Comparison of ENCODE assay signal across 1 fruit fly cellular context in the genomic region with DNA sequence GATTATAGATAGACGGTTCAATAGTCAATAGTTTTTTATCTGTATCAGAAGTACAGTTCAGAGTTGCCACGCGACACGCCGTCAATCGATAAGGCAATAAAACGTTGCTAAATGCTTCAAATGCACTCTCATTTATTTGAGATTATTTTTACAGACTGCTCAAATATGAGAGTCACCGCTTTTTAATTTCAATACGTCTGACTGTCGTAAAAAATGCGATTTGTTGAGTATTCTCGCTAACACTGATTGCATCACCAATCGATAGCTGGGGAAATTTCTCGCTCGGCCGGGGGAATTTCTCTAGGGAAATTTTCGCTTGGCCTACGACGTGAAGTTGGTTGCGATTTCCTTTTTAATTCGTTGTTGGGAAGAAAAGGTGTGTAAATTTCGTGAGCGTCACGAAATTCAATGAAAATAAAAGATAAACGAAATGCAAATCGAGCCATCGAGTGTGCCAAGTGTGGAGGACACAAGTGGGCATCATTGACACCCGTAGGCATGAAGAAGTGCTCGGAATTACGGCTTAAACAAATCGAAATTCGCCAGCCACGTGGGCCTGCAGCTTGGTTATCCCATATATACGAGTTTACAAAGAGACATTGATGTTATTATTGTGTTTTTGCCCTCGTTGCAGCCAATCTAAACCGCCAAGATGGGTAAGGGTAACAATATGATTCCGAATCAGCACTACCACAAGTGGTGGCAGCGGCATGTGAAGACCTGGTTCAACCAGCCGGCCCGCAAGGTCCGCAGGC.
TF ChIP-seq lines count a peak whose summit lies in the region.

Dref (minus strand) TSS at position 247 of the 755 bp plus-strand sequence.
RpL13 (plus strand) TSS at position 331 of the 755 bp plus-strand sequence.

TF ChIP-seq in whole organism, embryonic, 481 proteins besides CTCF, POLR2A, EP300 and RAD21 (continued from another document and continues in another):
- TF ChIP-seq Dbx (GFP tag; IDR thresholded peaks at IDR 0.05; lab: Robert Waterston, UW) = peak; percentile 77
- no peak for TF ChIP-seq CG17568 (GFP tag; optimal IDR thresholded peaks at IDR 0.05; lab: Kevin White, UChicago)
- TF ChIP-seq ssp (GFP tag; IDR thresholded peaks at IDR 0.05; lab: Robert Waterston, UW) = peak; percentile 49; the same call in 1 of the 2 replicates
- peak; percentile 86 for TF ChIP-seq Hand (GFP tag; optimal IDR thresholded peaks at IDR 0.05; lab: Kevin White, UChicago)
- peak; percentile 90 for TF ChIP-seq CHES-1-like (GFP tag; optimal IDR thresholded peaks at IDR 0.05; lab: Kevin White, UChicago)
- TF ChIP-seq abd-A (tag; optimal IDR thresholded peaks at IDR 0.05; lab: Kevin White, UChicago) = no peak
- TF ChIP-seq CG11398 (GFP tag; optimal IDR thresholded peaks at IDR 0.05; lab: Kevin White, UChicago) = peak; percentile 89
- peak; percentile 66 for TF ChIP-seq disco-r (GFP tag; optimal IDR thresholded peaks at IDR 0.05; lab: Kevin White, UChicago)
- peak; percentile 40 for TF ChIP-seq fd96Cb (tag; optimal IDR thresholded peaks at IDR 0.05; lab: Kevin White, UChicago)
- TF ChIP-seq CG8359 (GFP tag; optimal IDR thresholded peaks at IDR 0.05; lab: Kevin White, UChicago; ENCODE audit: borderline replicate concordance) = peak; percentile 79
- TF ChIP-seq CG7745 (tag; optimal IDR thresholded peaks at IDR 0.05; lab: Kevin White, UChicago) = peak; percentile 81
- peak; percentile 72 for TF ChIP-seq Nf-YA (GFP tag; IDR thresholded peaks at IDR 0.05; lab: Robert Waterston, UW)
- TF ChIP-seq Gsc (GFP tag; IDR thresholded peaks at IDR 0.05; lab: Robert Waterston, UW) = no peak
- peak; percentile 76 for TF ChIP-seq stwl (tag; optimal IDR thresholded peaks at IDR 0.05; lab: Kevin White, UChicago)
- peak; percentile 96 for TF ChIP-seq MTF-1 (GFP tag; optimal IDR thresholded peaks at IDR 0.05; lab: Kevin White, UChicago; ENCODE audit: borderline replicate concordance)
- peak; percentile 59 for TF ChIP-seq CG16779 (GFP tag; IDR thresholded peaks at IDR 0.05; lab: Robert Waterston, UW)
- peak; percentile 81 for TF ChIP-seq Hsf (GFP tag; optimal IDR thresholded peaks at IDR 0.05; lab: Kevin White, UChicago)
- peak; percentile 73 for TF ChIP-seq Max (GFP tag; optimal IDR thresholded peaks at IDR 0.05; lab: Kevin White, UChicago)
- peak; percentile 95 for TF ChIP-seq odd (GFP tag; optimal IDR thresholded peaks at IDR 0.05; lab: Kevin White, UChicago)
- no peak for TF ChIP-seq Dip2 (GFP tag; IDR thresholded peaks at IDR 0.05; lab: Robert Waterston, UW)
- 0 out of 2 replicates have a peak, but pooled peaks have one; percentile 19 for TF ChIP-seq sisA (GFP tag; IDR thresholded peaks at IDR 0.05; lab: Robert Waterston, UW)
- TF ChIP-seq CG11696 (GFP tag; IDR thresholded peaks at IDR 0.05; lab: Robert Waterston, UW) = peak; percentile 72
- peak; percentile 57; the same call in 1 of the 2 replicates for TF ChIP-seq Poxn (GFP tag; IDR thresholded peaks at IDR 0.05; lab: Robert Waterston, UW)
- peak; percentile 95 for TF ChIP-seq CG4328 (GFP tag; optimal IDR thresholded peaks at IDR 0.05; lab: Kevin White, UChicago)
- peak; percentile 66 for TF ChIP-seq CG1647 (GFP tag; optimal IDR thresholded peaks at IDR 0.05; lab: Kevin White, UChicago)
- peak; percentile 69 for TF ChIP-seq ind (GFP tag; optimal IDR thresholded peaks at IDR 0.05; lab: Kevin White, UChicago)
- peak; percentile 87 for TF ChIP-seq CG12219 (GFP tag; optimal IDR thresholded peaks at IDR 0.05; lab: Kevin White, UChicago)
- peak; percentile 70 for TF ChIP-seq CG8281 (tag; optimal IDR thresholded peaks at IDR 0.05; lab: Kevin White, UChicago)
- peak; percentile 78 for TF ChIP-seq Bgb (GFP tag; IDR thresholded peaks at IDR 0.05; lab: Robert Waterston, UW; ENCODE audit: partially characterized antibody)
- TF ChIP-seq Scr (GFP tag; IDR thresholded peaks at IDR 0.05; lab: Robert Waterston, UW; ENCODE audit: partially characterized antibody) = peak; percentile 85
- peak; percentile 85 for TF ChIP-seq pfk (GFP tag; optimal IDR thresholded peaks at IDR 0.05; lab: Kevin White, UChicago)
- TF ChIP-seq Mad (GFP tag; optimal IDR thresholded peaks at IDR 0.05; lab: Kevin White, UChicago) = peak; percentile 87
- peak; percentile 84 for TF ChIP-seq mam (GFP tag; optimal IDR thresholded peaks at IDR 0.05; lab: Kevin White, UChicago)
- peak; percentile 73 for TF ChIP-seq CG8089 (GFP tag; optimal IDR thresholded peaks at IDR 0.05; lab: Kevin White, UChicago)
- peak; percentile 68 for TF ChIP-seq al (GFP tag; IDR thresholded peaks at IDR 0.05; lab: Robert Waterston, UW)
- peak; percentile 91 for TF ChIP-seq pb (GFP tag; optimal IDR thresholded peaks at IDR 0.05; lab: Kevin White, UChicago)
- no peak for TF ChIP-seq pan (optimal IDR thresholded peaks at IDR 0.05; lab: Kevin White, UChicago)
- peak in 1 of 2 experiments; percentile 75 for TF ChIP-seq pan (GFP tag; optimal IDR thresholded peaks at IDR 0.05 in 1 of 2, IDR thresholded peaks at IDR 0.05 in 1 of 2)
- TF ChIP-seq CG9817 (tag; optimal IDR thresholded peaks at IDR 0.05; lab: Kevin White, UChicago) = peak; percentile 80
- TF ChIP-seq Doc3 (GFP tag; IDR thresholded peaks at IDR 0.05; lab: Robert Waterston, UW; ENCODE audit: partially characterized antibody) = peak; percentile 67
- peak; percentile 75 for TF ChIP-seq D19B (GFP tag; optimal IDR thresholded peaks at IDR 0.05; lab: Kevin White, UChicago)
- TF ChIP-seq Ada2b (GFP tag; IDR thresholded peaks at IDR 0.05; lab: Robert Waterston, UW) = peak; percentile 62; the same call in 1 of the 2 replicates
- TF ChIP-seq CG4282 (GFP tag; optimal IDR thresholded peaks at IDR 0.05; lab: Kevin White, UChicago) = peak; percentile 83
- peak; percentile 94 for TF ChIP-seq BtbVII (GFP tag; optimal IDR thresholded peaks at IDR 0.05; lab: Kevin White, UChicago)
- no peak for TF ChIP-seq cas (GFP tag; IDR thresholded peaks at IDR 0.05; lab: Robert Waterston, UW)
- peak; percentile 20; the same call in 1 of the 3 replicates for TF ChIP-seq croc (GFP tag; conservative IDR thresholded peaks at IDR 0.05; lab: Robert Waterston, UW)
- TF ChIP-seq pzg (GFP tag; optimal IDR thresholded peaks at IDR 0.05; lab: Kevin White, UChicago) = peak; percentile 83
- TF ChIP-seq MBD-R2 (GFP tag; IDR thresholded peaks at IDR 0.05; lab: Robert Waterston, UW) = peak; percentile 69
- TF ChIP-seq dan (GFP tag; IDR thresholded peaks at IDR 0.05; lab: Robert Waterston, UW) = no peak
- TF ChIP-seq TFAM (GFP tag; optimal IDR thresholded peaks at IDR 0.05; lab: Kevin White, UChicago) = peak; percentile 41
- TF ChIP-seq CG32532 (GFP tag; IDR thresholded peaks at IDR 0.05; lab: Robert Waterston, UW) = peak; percentile 81
- TF ChIP-seq eve (GFP tag; optimal IDR thresholded peaks at IDR 0.05; lab: Kevin White, UChicago) = no peak
- TF ChIP-seq Opbp (GFP tag; IDR thresholded peaks at IDR 0.05; lab: Robert Waterston, UW; ENCODE audit: partially characterized antibody) = peak; percentile 99
- TF ChIP-seq lmd (GFP tag; IDR thresholded peaks at IDR 0.05; lab: Robert Waterston, UW) = peak; percentile 59; the same call in 1 of the 2 replicates
- TF ChIP-seq CG11504 (tag; optimal IDR thresholded peaks at IDR 0.05; lab: Kevin White, UChicago) = no peak
- TF ChIP-seq gce (GFP tag; IDR thresholded peaks at IDR 0.05; lab: Robert Waterston, UW) = peak; percentile 90
- peak; percentile 97 for TF ChIP-seq sens (GFP tag; lab: Kevin White, UChicago)
- TF ChIP-seq nerfin-2 (GFP tag; IDR thresholded peaks at IDR 0.05; lab: Robert Waterston, UW; ENCODE audit: partially characterized antibody) = peak; percentile 83
- TF ChIP-seq Abd-B (GFP tag; optimal IDR thresholded peaks at IDR 0.05; lab: Kevin White, UChicago) = peak; percentile 74
- peak; percentile 92 for TF ChIP-seq nom (GFP tag; optimal IDR thresholded peaks at IDR 0.05; lab: Kevin White, UChicago)
- peak; percentile 62 for TF ChIP-seq Six4 (GFP tag; optimal IDR thresholded peaks at IDR 0.05; lab: Kevin White, UChicago)
- peak; percentile 80 for TF ChIP-seq Atf-2 (GFP tag; optimal IDR thresholded peaks at IDR 0.05; lab: Kevin White, UChicago)
- peak; percentile 99 for TF ChIP-seq Ets97D (GFP tag; optimal IDR thresholded peaks at IDR 0.05; lab: Kevin White, UChicago)
- TF ChIP-seq peb (GFP tag; IDR thresholded peaks at IDR 0.05; lab: Robert Waterston, UW) = peak; percentile 50; the same call in 1 of the 2 replicates
- peak; percentile 92 for TF ChIP-seq sens-2 (GFP tag; IDR thresholded peaks at IDR 0.05; lab: Robert Waterston, UW)
- TF ChIP-seq CG2202 (tag; optimal IDR thresholded peaks at IDR 0.05; lab: Kevin White, UChicago) = peak; percentile 79
- TF ChIP-seq unpg (GFP tag; optimal IDR thresholded peaks at IDR 0.05; lab: Kevin White, UChicago) = peak; percentile 82
- peak; percentile 83 for TF ChIP-seq bigmax (GFP tag; optimal IDR thresholded peaks at IDR 0.05; lab: Kevin White, UChicago)
- TF ChIP-seq bsh (GFP tag; optimal IDR thresholded peaks at IDR 0.05; lab: Kevin White, UChicago) = peak; percentile 57 to 79
- TF ChIP-seq ftz-f1 (GFP tag; optimal IDR thresholded peaks at IDR 0.05; lab: Kevin White, UChicago) = peak; percentile 54
- peak; percentile 82 for TF ChIP-seq shn (GFP tag; optimal IDR thresholded peaks at IDR 0.05; lab: Kevin White, UChicago)
- TF ChIP-seq tup (GFP tag; optimal IDR thresholded peaks at IDR 0.05; lab: Kevin White, UChicago) = peak; percentile 54
- peak; percentile 96 for TF ChIP-seq sqz (GFP tag; optimal IDR thresholded peaks at IDR 0.05; lab: Kevin White, UChicago)
- peak; percentile 81 for TF ChIP-seq cwo (GFP tag; optimal IDR thresholded peaks at IDR 0.05; lab: Kevin White, UChicago)
- TF ChIP-seq CG4730 (GFP tag; IDR thresholded peaks at IDR 0.05; lab: Robert Waterston, UW) = no peak; the same call in 1 of the 2 replicates
- peak; percentile 96 for TF ChIP-seq Hmr (GFP tag; optimal IDR thresholded peaks at IDR 0.05; lab: Kevin White, UChicago)
- peak; percentile 70 for TF ChIP-seq CG1792 (GFP tag; optimal IDR thresholded peaks at IDR 0.05; lab: Kevin White, UChicago)
- peak; percentile 67 for TF ChIP-seq hbn (GFP tag; IDR thresholded peaks at IDR 0.05; lab: Robert Waterston, UW; ENCODE audit: partially characterized antibody)
- peak; percentile 85 for TF ChIP-seq CG2120 (GFP tag; optimal IDR thresholded peaks at IDR 0.05; lab: Kevin White, UChicago)
- no peak for TF ChIP-seq tio (GFP tag; optimal IDR thresholded peaks at IDR 0.05; lab: Kevin White, UChicago)
- peak; percentile 68 for TF ChIP-seq CG18764 (GFP tag; optimal IDR thresholded peaks at IDR 0.05; lab: Kevin White, UChicago)
- TF ChIP-seq Antp (GFP tag; optimal IDR thresholded peaks at IDR 0.05; lab: Kevin White, UChicago) = peak; percentile 85
- peak; percentile 64 for TF ChIP-seq trh (GFP tag; optimal IDR thresholded peaks at IDR 0.05; lab: Kevin White, UChicago)
- TF ChIP-seq Hr3 (GFP tag; optimal IDR thresholded peaks at IDR 0.05; lab: Kevin White, UChicago) = peak; percentile 55
- peak; percentile 81 for TF ChIP-seq Dref (GFP tag; IDR thresholded peaks at IDR 0.05; lab: Robert Waterston, UW)
- TF ChIP-seq Fer1 (GFP tag; optimal IDR thresholded peaks at IDR 0.05; lab: Kevin White, UChicago) = peak; percentile 95
- peak; percentile 74 for TF ChIP-seq CG7928 (GFP tag; optimal IDR thresholded peaks at IDR 0.05; lab: Kevin White, UChicago)
- TF ChIP-seq kay (GFP tag; optimal IDR thresholded peaks at IDR 0.05; lab: Kevin White, UChicago) = peak; percentile 36
- no peak for TF ChIP-seq CG1832 (GFP tag; optimal IDR thresholded peaks at IDR 0.05; lab: Kevin White, UChicago)
- TF ChIP-seq CG4820 (GFP tag; optimal IDR thresholded peaks at IDR 0.05; lab: Kevin White, UChicago) = peak; percentile 54
- TF ChIP-seq Fer2 (tag; optimal IDR thresholded peaks at IDR 0.05; lab: Kevin White, UChicago) = peak; percentile 86
- TF ChIP-seq en (GFP tag; optimal IDR thresholded peaks at IDR 0.05; lab: Kevin White, UChicago) = peak; percentile 86
- peak; percentile 46 for TF ChIP-seq ap (GFP tag; IDR thresholded peaks at IDR 0.05; lab: Robert Waterston, UW)
- no peak for TF ChIP-seq hkb (optimal IDR thresholded peaks at IDR 0.05; lab: Kevin White, UChicago)
- peak; percentile 89 for TF ChIP-seq hkb (GFP tag; IDR thresholded peaks at IDR 0.05; lab: Robert Waterston, UW)
- peak; percentile 51 for TF ChIP-seq CG3065 (GFP tag; optimal IDR thresholded peaks at IDR 0.05; lab: Kevin White, UChicago)
- TF ChIP-seq hth (optimal IDR thresholded peaks at IDR 0.05; lab: Kevin White, UChicago) = no peak
- peak; percentile 26; the same call in 1 of the 2 replicates for TF ChIP-seq CG4404 (GFP tag; IDR thresholded peaks at IDR 0.05; lab: Robert Waterston, UW)
- peak; percentile 55 for TF ChIP-seq Hmx (GFP tag; optimal IDR thresholded peaks at IDR 0.05; lab: Kevin White, UChicago)
- TF ChIP-seq Chrac-16 (GFP tag; optimal IDR thresholded peaks at IDR 0.05; lab: Kevin White, UChicago) = peak; percentile 58
- TF ChIP-seq Spps (tag; optimal IDR thresholded peaks at IDR 0.05; lab: Kevin White, UChicago) = peak; percentile 74
- peak; percentile 81 for TF ChIP-seq CG10147 (GFP tag; optimal IDR thresholded peaks at IDR 0.05; lab: Kevin White, UChicago)
- TF ChIP-seq Pdp1 (GFP tag; optimal IDR thresholded peaks at IDR 0.05; lab: Kevin White, UChicago) = peak; percentile 79 to 99
- peak; percentile 86 for TF ChIP-seq CG2678 (tag; optimal IDR thresholded peaks at IDR 0.05; lab: Kevin White, UChicago)
- TF ChIP-seq wek (GFP tag; optimal IDR thresholded peaks at IDR 0.05; lab: Kevin White, UChicago) = peak; percentile 91
- TF ChIP-seq maf-S (GFP tag; optimal IDR thresholded peaks at IDR 0.05; lab: Kevin White, UChicago) = peak; percentile 78
- peak; percentile 75 for TF ChIP-seq CG10979 (tag; optimal IDR thresholded peaks at IDR 0.05; lab: Kevin White, UChicago)
- TF ChIP-seq CG14710 (tag; optimal IDR thresholded peaks at IDR 0.05; lab: Kevin White, UChicago) = peak; percentile 92
- TF ChIP-seq CG8944 (GFP tag; optimal IDR thresholded peaks at IDR 0.05; lab: Kevin White, UChicago) = peak; percentile 51
- TF ChIP-seq Oli (tag; optimal IDR thresholded peaks at IDR 0.05; lab: Kevin White, UChicago) = peak; percentile 61
- peak; percentile 93 for TF ChIP-seq CG6813 (GFP tag; optimal IDR thresholded peaks at IDR 0.05; lab: Kevin White, UChicago)
- peak; percentile 88 for TF ChIP-seq CG3407 (GFP tag; optimal IDR thresholded peaks at IDR 0.05; lab: Kevin White, UChicago)
- peak; percentile 90 for TF ChIP-seq kah (GFP tag; optimal IDR thresholded peaks at IDR 0.05; lab: Kevin White, UChicago)
- peak; percentile 85 for TF ChIP-seq trem (tag; optimal IDR thresholded peaks at IDR 0.05; lab: Kevin White, UChicago)
- peak; percentile 67 to 85 for TF ChIP-seq chif (GFP tag; optimal IDR thresholded peaks at IDR 0.05; lab: Kevin White, UChicago)
- TF ChIP-seq Aef1 (GFP tag; IDR thresholded peaks at IDR 0.05; lab: Robert Waterston, UW) = peak; percentile 47
- peak; percentile 44 for TF ChIP-seq psq (GFP tag; optimal IDR thresholded peaks at IDR 0.05; lab: Kevin White, UChicago)
- TF ChIP-seq Sry-β (GFP tag; optimal IDR thresholded peaks at IDR 0.05; lab: Kevin White, UChicago) = peak; percentile 57
